Worm (Caenorhabditis elegans): ENCODE data around the gene clec-225.

DNA sequence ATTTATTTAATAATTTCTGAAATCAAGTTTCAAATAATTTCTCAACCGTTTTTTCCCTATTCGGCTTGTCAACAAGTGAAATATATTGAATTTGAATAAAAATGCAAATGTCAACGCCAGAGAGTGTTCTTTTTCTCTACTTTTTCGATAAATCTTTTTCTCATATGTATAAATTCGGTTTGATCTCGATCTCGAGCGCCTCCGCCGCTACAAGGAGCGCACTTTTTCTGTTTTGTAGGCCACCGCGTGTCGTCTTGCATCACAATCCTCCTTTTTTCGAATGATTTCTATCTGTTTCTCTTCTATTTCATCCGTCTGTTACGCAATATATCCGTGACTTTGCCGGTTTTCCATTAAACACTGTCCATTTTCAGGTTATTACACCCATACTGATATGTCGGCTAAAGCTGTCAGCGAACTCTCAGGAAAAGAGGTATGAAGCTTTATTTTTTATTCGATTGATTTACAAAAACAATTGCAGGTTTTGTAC is 18.5 kb downstream of the clec-225 start, which contains the start of gene acly-2:
- TF ChIP-seq skn-1 (tag; optimal IDR thresholded peaks at IDR 0.05): no peak
- TF ChIP-seq ztf-4 (tag; optimal IDR thresholded peaks at IDR 0.05): no peak
- no peak for TF ChIP-seq dmd-4 (tag; optimal IDR thresholded peaks at IDR 0.05)
- no peak for TF ChIP-seq fos-1 (tag; optimal IDR thresholded peaks at IDR 0.05)
- no peak for TF ChIP-seq mdl-1 (tag; optimal IDR thresholded peaks at IDR 0.05)
- TF ChIP-seq lin-11 (tag; optimal IDR thresholded peaks at IDR 0.05): no peak
- no peak for TF ChIP-seq nhr-237 (tag; optimal IDR thresholded peaks at IDR 0.05)
- TF ChIP-seq aly-2 (tag; optimal IDR thresholded peaks at IDR 0.05): no peak
- no peak for TF ChIP-seq nhr-11 (tag; optimal IDR thresholded peaks at IDR 0.05)
- TF ChIP-seq sma-3 (GFP tag; optimal IDR thresholded peaks at IDR 0.05): no peak
- TF ChIP-seq sem-4 (tag; optimal IDR thresholded peaks at IDR 0.05): no peak
- TF ChIP-seq ztf-11 (tag; optimal IDR thresholded peaks at IDR 0.05): no peak
- no peak for TF ChIP-seq ceh-16 (tag; optimal IDR thresholded peaks at IDR 0.05)
- TF ChIP-seq mab-5 (tag; optimal IDR thresholded peaks at IDR 0.05): no peak

All from whole organism, L2 larva.